Worm (Caenorhabditis elegans) whole organism, L4 larva: Measurements from ENCODE around the gene nol-9.

Source experiments
- F44E2.7 ChIP-seq: fragments of 200-800 bp; sonication (Bioruptor generic); IDR thresholded peaks from 2 replicates; pipeline ENCODE4 v2.1.2; 2022; ENCODE audit warnings: missing genetic modification characterization, missing compliant biosample characterization
- R02D3.7 ChIP-seq: fragments of 150-350 bp; sonication (generic microtip); optimal IDR thresholded peaks from 3 replicates; lab custom pipeline; 2014; ENCODE audit warnings: missing biosample characterization, missing genetic modification characterization
- T26A8.4 ChIP-seq: fragments of 200-800 bp; sonication (Bioruptor generic); IDR thresholded peaks from 2 replicates; pipeline ENCODE4 v1.3.6; 2022; ENCODE audit warnings: missing genetic modification characterization, missing compliant biosample characterization
- Y75B8A.6 ChIP-seq: fragments of 200-800 bp; sonication (Bioruptor generic); IDR thresholded peaks from 2 replicates; pipeline ENCODE4 v1.3.6; 2022; ENCODE audit warnings: missing genetic modification reagents, missing genetic modification characterization, missing compliant biosample characterization
- ama-1 ChIP-seq: fragments of 150-350 bp; optimal IDR thresholded peaks from 2 replicates; lab custom pipeline; 2014; ENCODE audit warnings: inconsistent platforms, mixed read lengths
- ceh-28 ChIP-seq: fragments of 150-350 bp; optimal IDR thresholded peaks from 2 replicates; lab custom pipeline; 2014; ENCODE audit warnings: missing biosample characterization, missing genetic modification reagents, missing genetic modification characterization
- cey-2 ChIP-seq: sonication (generic microtip); optimal IDR thresholded peaks from 3 replicates; lab custom pipeline; 2017; ENCODE audit warnings: missing genetic modification characterization, mild to moderate bottlenecking, missing compliant biosample characterization, antibody characterized with exemption, borderline replicate concordance; ENCODE audit not compliant: insufficient read depth
- daf-19 ChIP-seq: fragments of 200-800 bp; sonication (Bioruptor generic); conservative IDR thresholded peaks from 2 replicates; pipeline ENCODE4 v1.3.6; 2022; ENCODE audit warnings: missing genetic modification characterization, missing compliant biosample characterization
- dmd-6 ChIP-seq: fragments of 200-800 bp; sonication (Bioruptor generic); IDR thresholded peaks from 2 replicates; pipeline ENCODE4 v1.3.6; 2022; ENCODE audit warnings: missing genetic modification reagents, missing genetic modification characterization, missing compliant biosample characterization
- duxl-1 ChIP-seq: sonication (generic microtip); optimal IDR thresholded peaks from 2 replicates; lab custom pipeline; 2016; ENCODE audit warnings: mild to moderate bottlenecking, missing genetic modification characterization, moderate library complexity, missing compliant biosample characterization; ENCODE audit not compliant: poor library complexity
- egl-27 ChIP-seq: sonication (generic microtip); optimal IDR thresholded peaks from 3 replicates; lab custom pipeline; 2017; ENCODE audit warnings: missing biosample characterization, missing genetic modification reagents, missing genetic modification characterization
- hlh-11 ChIP-seq: fragments of 200-800 bp; sonication (Bioruptor generic); optimal IDR thresholded peaks from 2 replicates; lab custom pipeline; 2018; ENCODE audit warnings: mild to moderate bottlenecking, missing genetic modification characterization, missing compliant biosample characterization
- hlh-30 ChIP-seq: sonication (generic microtip); optimal IDR thresholded peaks from 2 replicates; lab custom pipeline; 2017; ENCODE audit warnings: antibody characterized with exemption, mild to moderate bottlenecking, missing genetic modification characterization, missing compliant biosample characterization; ENCODE audit not compliant: insufficient read depth
- hmg-1.1 ChIP-seq: fragments of 200-800 bp; sonication (Bioruptor generic); IDR thresholded peaks from 2 replicates; pipeline ENCODE4 v1.3.6; 2022; ENCODE audit warnings: missing genetic modification reagents, missing genetic modification characterization, missing compliant biosample characterization
- lin-1 ChIP-seq: fragments of 200-800 bp; sonication (Bioruptor generic); IDR thresholded peaks from 2 replicates; pipeline ENCODE4 v1.3.6; 2022; ENCODE audit warnings: missing genetic modification reagents, missing genetic modification characterization, missing compliant biosample characterization
- lin-13 ChIP-seq: fragments of 150-350 bp; optimal IDR thresholded peaks from 2 replicates; lab custom pipeline; 2014; ENCODE audit warnings: missing biosample characterization, missing genetic modification reagents, missing genetic modification characterization
- lin-15B ChIP-seq: fragments of 150-350 bp; sonication (generic microtip); optimal IDR thresholded peaks from 3 replicates; lab custom pipeline; 2014; ENCODE audit warnings: missing biosample characterization, missing genetic modification characterization
- lin-38 ChIP-seq: fragments of 200-800 bp; sonication (Bioruptor generic); IDR thresholded peaks from 2 replicates; pipeline ENCODE4 v1.3.6; 2022; ENCODE audit warnings: missing genetic modification reagents, missing genetic modification characterization, missing compliant biosample characterization
- lir-3 ChIP-seq: sonication (generic microtip); optimal IDR thresholded peaks from 2 replicates; lab custom pipeline; 2016; ENCODE audit warnings: mild to moderate bottlenecking, missing genetic modification characterization, missing compliant biosample characterization
- madf-5 ChIP-seq, 2 experiments: fragments of 200-800 bp; sonication (Bioruptor generic); IDR thresholded peaks; 2 replicates each; pipeline ENCODE4 v1.3.6; 2022; ENCODE audit warnings: missing compliant biosample characterization in 2 of 2, missing genetic modification characterization in 2 of 2
- mes-2 ChIP-seq: sonication (generic microtip); optimal IDR thresholded peaks from 2 replicates; lab custom pipeline; 2016; ENCODE audit warnings: missing genotype, mild to moderate bottlenecking, missing genetic modification characterization, missing compliant biosample characterization; ENCODE audit not compliant: poor library complexity, severe bottlenecking
- mxl-3 ChIP-seq: fragments of 200-800 bp; sonication (Bioruptor generic); optimal IDR thresholded peaks from 2 replicates; lab custom pipeline; 2018; ENCODE audit warnings: mild to moderate bottlenecking, missing genetic modification characterization, missing compliant biosample characterization
- nhr-11 ChIP-seq: fragments of 150-350 bp; optimal IDR thresholded peaks from 2 replicates; lab custom pipeline; 2014; ENCODE audit warnings: missing biosample characterization, missing genetic modification characterization
- nhr-28 ChIP-seq: fragments of 150-350 bp; optimal IDR thresholded peaks from 2 replicates; lab custom pipeline; 2014; ENCODE audit warnings: missing biosample characterization, missing genetic modification characterization
- nhr-42 ChIP-seq: fragments of 200-800 bp; sonication (Bioruptor generic); IDR thresholded peaks from 2 replicates; pipeline ENCODE4 v1.3.6; 2022; ENCODE audit warnings: missing genetic modification characterization, missing compliant biosample characterization
- nhr-48 ChIP-seq: sonication (generic microtip); optimal IDR thresholded peaks from 2 replicates; lab custom pipeline; 2016; ENCODE audit warnings: mild to moderate bottlenecking, missing genetic modification characterization, missing compliant biosample characterization
- nhr-77 ChIP-seq: fragments of 150-350 bp; optimal IDR thresholded peaks from 2 replicates; lab custom pipeline; 2014; ENCODE audit warnings: missing biosample characterization, missing genetic modification characterization
- rbr-2 ChIP-seq: sonication (generic microtip); optimal IDR thresholded peaks from 2 replicates; lab custom pipeline; 2016; ENCODE audit warnings: missing genotype, missing genetic modification characterization, missing compliant biosample characterization
- saeg-2 ChIP-seq: fragments of 200-800 bp; sonication (Bioruptor generic); IDR thresholded peaks from 2 replicates; pipeline ENCODE4 v1.3.6; 2022; ENCODE audit warnings: missing genetic modification reagents, missing genetic modification characterization, missing compliant biosample characterization
- set-16 ChIP-seq: fragments of 200-800 bp; sonication (Bioruptor generic); IDR thresholded peaks from 2 replicates; pipeline ENCODE4 v1.3.6; 2022; ENCODE audit warnings: missing genetic modification reagents, missing genetic modification characterization, missing compliant biosample characterization
- snpc-1.2 ChIP-seq: fragments of 200-800 bp; sonication (Bioruptor generic); IDR thresholded peaks from 2 replicates; pipeline ENCODE4 v1.3.6; 2022; ENCODE audit warnings: missing genetic modification reagents, missing genetic modification characterization, missing compliant biosample characterization
- spr-1 ChIP-seq: sonication (generic microtip); optimal IDR thresholded peaks from 2 replicates; lab custom pipeline; 2016; ENCODE audit warnings: mild to moderate bottlenecking, missing genetic modification characterization, missing compliant biosample characterization
- spr-3 ChIP-seq: fragments of 200-800 bp; sonication (Bioruptor generic); optimal IDR thresholded peaks from 2 replicates; lab custom pipeline; 2018; ENCODE audit warnings: mild to moderate bottlenecking, missing genetic modification characterization, missing compliant biosample characterization
- unc-130 ChIP-seq: sonication (generic microtip); optimal IDR thresholded peaks from 2 replicates; lab custom pipeline; 2016; ENCODE audit warnings: missing genetic modification reagents, missing genetic modification characterization, missing compliant biosample characterization
- vab-7 ChIP-seq: fragments of 200-800 bp; sonication (Bioruptor generic); IDR thresholded peaks from 2 replicates; pipeline ENCODE4 v1.3.6; 2022; ENCODE audit warnings: missing genetic modification reagents, missing genetic modification characterization, missing compliant biosample characterization
- zag-1 ChIP-seq: fragments of 150-350 bp; optimal IDR thresholded peaks from 2 replicates; lab custom pipeline; 2014; ENCODE audit warnings: missing biosample characterization, missing genetic modification characterization
- zip-11 ChIP-seq: fragments of 200-800 bp; sonication (Bioruptor generic); IDR thresholded peaks from 2 replicates; pipeline ENCODE4 v1.3.6; 2022; ENCODE audit warnings: missing genetic modification characterization, missing compliant biosample characterization
- ztf-11 ChIP-seq: fragments of 150-350 bp; optimal IDR thresholded peaks from 2 replicates; lab custom pipeline; 2014; ENCODE audit warnings: missing biosample characterization, missing genetic modification characterization

Gene nol-9

DNA sequence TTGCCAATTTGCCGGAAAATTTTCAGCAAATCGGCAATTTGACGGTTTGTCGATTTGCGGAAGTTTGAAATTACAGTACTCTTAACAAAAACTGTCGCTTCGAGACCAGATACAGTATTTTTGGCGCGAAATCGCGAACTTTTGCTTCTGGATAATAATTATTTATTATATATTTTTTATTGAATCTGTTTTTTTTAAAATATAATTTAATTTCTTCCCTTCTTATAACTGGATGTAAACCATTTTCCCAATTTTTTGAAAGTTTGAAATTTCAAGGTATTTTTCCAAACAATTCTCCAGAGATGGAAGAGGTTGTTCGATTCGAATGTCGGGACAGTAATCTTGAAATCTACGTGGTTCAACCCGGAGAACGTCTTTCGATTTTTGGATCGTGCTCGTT, at the start of gene nol-9:
nol-9 (plus strand) TSS at position 301 of the 400 bp plus-strand sequence.
- no peak for TF ChIP-seq rbr-2 (tag; lab: Kevin White, UChicago)

- no peak for TF ChIP-seq nhr-77
- TF ChIP-seq egl-27 (tag; lab: Kevin White, UChicago): no peak
- no peak for TF ChIP-seq zip-11 (GFP tag; lab: Robert Waterston, UW)
- no peak for TF ChIP-seq mxl-3
- no peak for TF ChIP-seq duxl-1 (tag; lab: Kevin White, UChicago)
These were observed 47.4 kb upstream of the nol-9 start for ce11 chrIV:13374918-13375317.

- TF ChIP-seq lin-13 (GFP tag; lab: Kevin White, UChicago): no peak
- TF ChIP-seq lir-3 (tag; lab: Kevin White, UChicago): no peak
- no peak for TF ChIP-seq vab-7 (GFP tag; lab: Robert Waterston, UW)
- TF ChIP-seq lin-1 (GFP tag; lab: Robert Waterston, UW): no peak
- TF ChIP-seq Y75B8A.6: no peak
- no peak for TF ChIP-seq madf-5 (GFP tag; IDR thresholded peaks at IDR 0.05; lab: Robert Waterston, UW)
- TF ChIP-seq ztf-11 (tag; lab: Kevin White, UChicago): no peak
- TF ChIP-seq mxl-3: no peak
- TF ChIP-seq mes-2 (tag; lab: Kevin White, UChicago): no peak
- TF ChIP-seq T26A8.4 (GFP tag; lab: Robert Waterston, UW): no peak
- TF ChIP-seq snpc-1.2: no peak
- no peak for TF ChIP-seq unc-130
These were observed 44.6 kb upstream of the nol-9 start, which contains the start of gene mau-8 for ce11 chrIV:13377716-13378115. mau-8 (plus strand) TSS chrIV:13378016.

DNA sequence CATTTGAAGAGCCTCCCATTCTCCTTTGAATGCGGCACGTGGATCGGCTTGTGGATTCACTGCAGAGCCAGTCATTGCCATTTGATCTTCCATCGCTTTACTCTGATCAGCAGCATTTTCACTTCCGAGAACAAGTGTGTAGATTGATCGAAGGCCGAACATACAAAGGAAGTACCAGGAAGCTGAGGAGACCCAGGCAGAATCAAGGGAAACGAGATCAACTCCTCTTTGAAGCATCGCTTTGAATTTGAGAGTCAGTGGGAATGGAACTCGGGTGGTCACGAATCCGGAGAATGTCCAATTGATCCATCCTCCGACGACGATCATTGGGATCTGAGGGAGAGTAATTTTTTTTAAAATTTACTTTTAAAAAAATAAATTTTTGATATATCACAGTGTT, 41.8 kb upstream of the nol-9 start:
- no peak for TF ChIP-seq dmd-6
- TF ChIP-seq R02D3.7 (tag; lab: Kevin White, UChicago): no peak
- no peak for TF ChIP-seq lin-15B
- no peak for TF ChIP-seq cey-2 (tag; lab: Kevin White, UChicago)
- TF ChIP-seq ceh-28 (tag; lab: Kevin White, UChicago): no peak
- no peak for TF ChIP-seq set-16

DNA sequence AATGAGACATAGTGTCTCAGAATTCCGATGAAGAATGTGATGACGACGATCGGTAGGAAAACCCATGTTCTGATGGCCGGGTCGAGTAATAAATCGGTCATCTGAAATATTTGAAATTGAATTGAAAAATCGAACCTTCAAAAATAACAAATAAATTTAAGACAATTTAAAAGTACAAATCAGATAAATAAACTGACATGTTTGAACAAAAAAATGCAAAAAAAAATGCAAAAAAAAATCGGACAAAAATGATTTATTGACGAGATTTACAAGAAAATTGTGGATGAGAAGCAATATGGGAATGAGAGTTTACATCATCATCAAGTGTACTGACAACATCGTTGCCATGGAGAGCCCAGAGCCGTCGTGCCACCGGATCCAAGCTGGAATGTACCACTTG, 40.5 kb upstream of the nol-9 start, which contains the start of gene emc-3:
emc-3 (minus strand) TSS at position 101 of the 400 bp plus-strand sequence.
- TF ChIP-seq nhr-11 (tag; lab: Kevin White, UChicago) (no peak), saeg-2 (GFP tag; lab: Robert Waterston, UW) (no peak), hmg-1.1 (no peak), daf-19 (GFP tag; lab: Robert Waterston, UW) (no peak), nhr-48 (no peak), zag-1 (tag; lab: Kevin White, UChicago) (no peak), spr-1 (tag; lab: Kevin White, UChicago) (no peak), egl-27 (tag; lab: Kevin White, UChicago) (no peak), nhr-28 (no peak), hlh-30 (tag; lab: Kevin White, UChicago) (no peak), ama-1 (lab: Kevin White, UChicago) (no peak), hlh-11 (no peak), vab-7 (GFP tag; lab: Robert Waterston, UW) (no peak), F44E2.7 (no peak), spr-3 (GFP tag; lab: Kevin White, UChicago) (no peak), lin-38 (GFP tag; lab: Robert Waterston, UW) (no peak), rbr-2 (tag; lab: Kevin White, UChicago) (no peak), lin-1 (GFP tag; lab: Robert Waterston, UW) (no peak), snpc-1.2 (no peak), nhr-42 (GFP tag; lab: Robert Waterston, UW) (no peak)
